Fruit fly (Drosophila melanogaster): ENCODE data around the gene wntD.

- TF ChIP-seq EcR (GFP tag; optimal IDR thresholded peaks at IDR 0.05) (no peak), CG8478 (optimal IDR thresholded peaks at IDR 0.05) (no peak)
These were observed 11.6 kb upstream of the wntD start for dm6 chr3R:13304512-13305069.
